Worm (Caenorhabditis elegans): ENCODE results near the gene sbp-1.

- TF ChIP-seq him-1 (tag; optimal IDR thresholded peaks at IDR 0.05) = no peak
- no peak for TF ChIP-seq dao-5 (tag; optimal IDR thresholded peaks at IDR 0.05)
- TF ChIP-seq W03F9.2 (tag; optimal IDR thresholded peaks at IDR 0.05) = no peak
These were observed 29.0 kb upstream of the sbp-1 start for ce11 chrIII:11471336-11471735.
